Worm (Caenorhabditis elegans) whole organism, early embryonic: Measurements from ENCODE around the gene F02H6.6.

Experiments used
- F13C5.2 ChIP-seq: sonication (generic microtip); optimal IDR thresholded peaks from 2 replicates; lab custom pipeline; 2017; ENCODE audit warnings: mild to moderate bottlenecking, missing genetic modification characterization, inconsistent platforms, missing compliant biosample characterization
- aly-1 ChIP-seq: sonication (generic microtip); optimal IDR thresholded peaks from 2 replicates; lab custom pipeline; 2016; ENCODE audit warnings: missing genetic modification characterization, missing compliant biosample characterization
- ama-1 ChIP-seq: fragments of 150-350 bp; optimal IDR thresholded peaks from 2 replicates; lab custom pipeline; 2014
- ceh-36 ChIP-seq: sonication (generic microtip); optimal IDR thresholded peaks from 2 replicates; lab custom pipeline; 2016; ENCODE audit warnings: missing genetic modification characterization, inconsistent platforms, missing compliant biosample characterization
- flt-1 ChIP-seq: fragments of 200-800 bp; sonication (Bioruptor generic); IDR thresholded peaks from 2 replicates; pipeline ENCODE4 v1.3.6; 2022; ENCODE audit warnings: missing genetic modification characterization, missing compliant biosample characterization
- hmbx-1 ChIP-seq: sonication (generic microtip); optimal IDR thresholded peaks from 2 replicates; lab custom pipeline; 2016; ENCODE audit warnings: mild to moderate bottlenecking, missing genetic modification characterization, missing compliant biosample characterization
- hmg-4 ChIP-seq: fragments of 200-800 bp; sonication (Bioruptor generic); optimal IDR thresholded peaks from 2 replicates; lab custom pipeline; 2018; ENCODE audit warnings: mild to moderate bottlenecking, missing genetic modification characterization, missing compliant biosample characterization
- hnd-1 ChIP-seq: sonication (generic microtip); optimal IDR thresholded peaks from 2 replicates; lab custom pipeline; 2016; ENCODE audit warnings: missing genetic modification characterization, missing compliant biosample characterization
- pes-1 ChIP-seq: fragments of 200-800 bp; sonication (Bioruptor generic); IDR thresholded peaks from 2 replicates; pipeline ENCODE4 v1.3.6; 2022; ENCODE audit warnings: missing genetic modification reagents, missing genetic modification characterization, missing compliant biosample characterization
- scrt-1 ChIP-seq: fragments of 200-800 bp; sonication (Bioruptor generic); IDR thresholded peaks from 2 replicates; pipeline ENCODE4 v1.3.6; 2022; ENCODE audit warnings: missing genetic modification characterization, missing compliant biosample characterization
- tbx-37 ChIP-seq: fragments of 200-800 bp; sonication (Bioruptor generic); conservative IDR thresholded peaks from 2 replicates; pipeline ENCODE4 v1.3.6; 2022; ENCODE audit warnings: missing genetic modification reagents, missing genetic modification characterization, missing compliant biosample characterization

- no peak for TF ChIP-seq hmg-4 (GFP tag; lab: Kevin White, UChicago)
- no peak for TF ChIP-seq ceh-36 (tag; lab: Kevin White, UChicago)
- TF ChIP-seq aly-1: no peak
- TF ChIP-seq scrt-1: no peak
- no peak for TF ChIP-seq tbx-37 (GFP tag; lab: Robert Waterston, UW)
- no peak for TF ChIP-seq ama-1 (lab: Kevin White, UChicago)
- TF ChIP-seq pes-1 (GFP tag; lab: Robert Waterston, UW): no peak
- no peak for TF ChIP-seq F13C5.2 (tag; lab: Kevin White, UChicago)
- no peak for TF ChIP-seq flt-1 (GFP tag; lab: Robert Waterston, UW)
- TF ChIP-seq hmbx-1 (tag; lab: Kevin White, UChicago): no peak
- TF ChIP-seq hnd-1 (tag; lab: Kevin White, UChicago): no peak
Measured at ce11 chrIV:14191919-14192318, 38.8 kb downstream of the F02H6.6 start, which contains the start of gene K01G12.22.
